Worm (Caenorhabditis elegans) whole organism, young adult: ENCODE data around the gene pho-9.
"Not testable (repeated sequence)": the region's sequence is repeated elsewhere in the genome, so short reads cannot be mapped to it uniquely, and the experiment has no call there.

Experiments
- C17E4.6 ChIP-seq: fragments of 200-800 bp; sonication (Bioruptor generic); IDR thresholded peaks from 2 replicates; pipeline ENCODE4 v1.3.6; 2022; ENCODE audit warnings: missing genetic modification reagents, missing genetic modification characterization, missing compliant biosample characterization
- F22D6.2 ChIP-seq: sonication (generic microtip); optimal IDR thresholded peaks from 2 replicates; lab custom pipeline; 2016; ENCODE audit warnings: mild to moderate bottlenecking, missing genetic modification characterization, missing compliant biosample characterization
- F37B4.10 ChIP-seq: fragments of 200-800 bp; sonication (Bioruptor generic); IDR thresholded peaks from 2 replicates; pipeline ENCODE4 v1.3.6; 2022; ENCODE audit warnings: missing genetic modification characterization, missing compliant biosample characterization
- F49E8.2 ChIP-seq: sonication (generic microtip); optimal IDR thresholded peaks from 3 replicates; lab custom pipeline; 2017; ENCODE audit warnings: missing genetic modification characterization, mild to moderate bottlenecking, missing compliant biosample characterization, antibody characterized with exemption, moderate library complexity; ENCODE audit not compliant: insufficient read depth
- F57A8.1 ChIP-seq: fragments of 200-800 bp; sonication (Bioruptor generic); optimal IDR thresholded peaks from 2 replicates; lab custom pipeline; 2018; ENCODE audit warnings: mild to moderate bottlenecking, missing genetic modification characterization, moderate library complexity, missing compliant biosample characterization
- Y56A3A.18 ChIP-seq: fragments of 200-800 bp; sonication (Bioruptor generic); IDR thresholded peaks from 2 replicates; pipeline ENCODE4 v1.3.6; 2022; ENCODE audit warnings: missing genetic modification reagents, missing genetic modification characterization, missing compliant biosample characterization
- Y95B8A.8 ChIP-seq: fragments of 200-800 bp; sonication (Bioruptor generic); IDR thresholded peaks from 2 replicates; pipeline ENCODE4 v1.3.6; 2022; ENCODE audit warnings: missing genetic modification reagents, missing genetic modification characterization, missing compliant biosample characterization
- ama-1 ChIP-seq, 3 experiments: fragments of 150-350 bp in 1 of 3; sonication (generic microtip) in 2 of 3; optimal IDR thresholded peaks; 2 replicates each; lab custom pipeline; 2014 to 2018; ENCODE audit warnings: missing biosample characterization in 2 of 3, missing genetic modification characterization in 2 of 3, missing genetic modification reagents in 2 of 3
- aptf-3 ChIP-seq: fragments of 200-800 bp; sonication (Bioruptor generic); IDR thresholded peaks from 2 replicates; pipeline ENCODE4 v1.3.6; 2022; ENCODE audit warnings: missing genetic modification characterization, missing compliant biosample characterization
- attf-3 ChIP-seq: fragments of 200-800 bp; sonication (Bioruptor generic); conservative IDR thresholded peaks from 2 replicates; pipeline ENCODE4 v1.3.6; 2022; ENCODE audit warnings: missing genetic modification reagents, missing genetic modification characterization, missing compliant biosample characterization
- bed-1 ChIP-seq: fragments of 200-800 bp; sonication (Bioruptor generic); IDR thresholded peaks from 2 replicates; pipeline ENCODE4 v1.3.6; 2022; ENCODE audit warnings: missing genetic modification reagents, missing genetic modification characterization, missing compliant biosample characterization
- ccch-3 ChIP-seq: fragments of 200-800 bp; sonication (Bioruptor generic); optimal IDR thresholded peaks from 2 replicates; lab custom pipeline; 2018; ENCODE audit warnings: mild to moderate bottlenecking, missing genetic modification characterization, missing compliant biosample characterization
- ceh-100 ChIP-seq: fragments of 200-800 bp; sonication (Bioruptor generic); IDR thresholded peaks from 2 replicates; pipeline ENCODE4 v1.3.6; 2022; ENCODE audit warnings: missing genetic modification reagents, missing genetic modification characterization, missing compliant biosample characterization
- ceh-27 ChIP-seq: fragments of 200-800 bp; sonication (Bioruptor generic); optimal IDR thresholded peaks from 2 replicates; lab custom pipeline; 2018; ENCODE audit warnings: mild to moderate bottlenecking, missing genetic modification characterization, moderate library complexity, missing compliant biosample characterization
- ceh-40 ChIP-seq: fragments of 200-800 bp; sonication (Bioruptor generic); IDR thresholded peaks from 2 replicates; pipeline ENCODE4 v1.3.6; 2022; ENCODE audit warnings: missing genetic modification characterization, missing compliant biosample characterization
- dox-1 ChIP-seq: fragments of 200-800 bp; sonication (Bioruptor generic); IDR thresholded peaks from 2 replicates; pipeline ENCODE4 v1.3.6; 2022; ENCODE audit warnings: missing genetic modification reagents, missing genetic modification characterization, missing compliant biosample characterization
- dpff-1 ChIP-seq: sonication (generic microtip); optimal IDR thresholded peaks from 2 replicates; lab custom pipeline; 2017; ENCODE audit warnings: mild to moderate bottlenecking, missing genetic modification characterization, missing compliant biosample characterization
- egl-18 ChIP-seq: fragments of 200-800 bp; sonication (Bioruptor generic); IDR thresholded peaks from 2 replicates; pipeline ENCODE4 v1.3.6; 2022; ENCODE audit warnings: missing genetic modification reagents, missing genetic modification characterization, missing compliant biosample characterization
- ets-4 ChIP-seq: fragments of 200-800 bp; sonication (Bioruptor generic); optimal IDR thresholded peaks from 2 replicates; lab custom pipeline; 2018; ENCODE audit warnings: mild to moderate bottlenecking, missing genetic modification characterization, missing compliant biosample characterization
- fkh-3 ChIP-seq: sonication (generic microtip); optimal IDR thresholded peaks from 2 replicates; lab custom pipeline; 2016; ENCODE audit warnings: mild to moderate bottlenecking, missing genetic modification characterization, missing compliant biosample characterization
- let-526 ChIP-seq: fragments of 200-800 bp; sonication (Bioruptor generic); IDR thresholded peaks from 2 replicates; pipeline ENCODE4 v1.3.6; 2022; ENCODE audit warnings: missing genetic modification reagents, missing genetic modification characterization, missing compliant biosample characterization
- let-607 ChIP-seq, 2 experiments: fragments of 200-800 bp in 1 of 2; sonication (Bioruptor generic) in 1 of 2; sonication (generic microtip) in 1 of 2; optimal IDR thresholded peaks; 2 replicates each; lab custom pipeline; 2016 to 2018; ENCODE audit warnings: mild to moderate bottlenecking in 2 of 2, missing compliant biosample characterization in 2 of 2, missing genetic modification characterization in 2 of 2, moderate library complexity in 2 of 2, missing genotype in 1 of 2
- lin-35 ChIP-seq, 3 experiments: fragments of 150-350 bp in 2 of 3; sonication (generic microtip) in 1 of 3; optimal IDR thresholded peaks; 2 replicates each; lab custom pipeline; 2014 to 2018; ENCODE audit warnings: missing biosample characterization in 3 of 3, missing genetic modification characterization in 3 of 3, missing genetic modification reagents in 3 of 3
- lin-40 ChIP-seq: sonication (generic microtip); optimal IDR thresholded peaks from 2 replicates; lab custom pipeline; 2016; ENCODE audit warnings: missing genetic modification characterization, mild to moderate bottlenecking, missing compliant biosample characterization, missing genotype, missing genetic modification reagents
- lin-54 ChIP-seq: fragments of 200-800 bp; sonication (Bioruptor generic); optimal IDR thresholded peaks from 2 replicates; lab custom pipeline; 2018; ENCODE audit warnings: mild to moderate bottlenecking, missing genetic modification characterization, missing compliant biosample characterization
- lir-1 ChIP-seq: fragments of 200-800 bp; sonication (Bioruptor generic); conservative IDR thresholded peaks from 2 replicates; pipeline ENCODE4 v1.3.6; 2022; ENCODE audit warnings: missing genetic modification reagents, missing genetic modification characterization, missing compliant biosample characterization
- lsy-27 ChIP-seq: sonication (generic microtip); optimal IDR thresholded peaks from 2 replicates; lab custom pipeline; 2017; ENCODE audit warnings: missing genetic modification characterization, mild to moderate bottlenecking, missing compliant biosample characterization, antibody characterized with exemption, missing genotype, borderline replicate concordance; ENCODE audit not compliant: insufficient read depth
- madf-6 ChIP-seq: fragments of 200-800 bp; sonication (Bioruptor generic); IDR thresholded peaks from 2 replicates; pipeline ENCODE4 v1.3.6; 2022; ENCODE audit warnings: missing genetic modification reagents, missing genetic modification characterization, missing compliant biosample characterization
- mel-28 ChIP-seq: sonication (generic microtip); optimal IDR thresholded peaks from 2 replicates; lab custom pipeline; 2016; ENCODE audit warnings: borderline replicate concordance, mild to moderate bottlenecking, missing genetic modification characterization, missing compliant biosample characterization
- mes-4 ChIP-seq: sonication (generic microtip); optimal IDR thresholded peaks from 2 replicates; lab custom pipeline; 2016; ENCODE audit warnings: missing genotype, missing genetic modification characterization, missing compliant biosample characterization
- mxl-1 ChIP-seq: sonication (generic microtip); optimal IDR thresholded peaks from 2 replicates; lab custom pipeline; 2016; ENCODE audit warnings: missing genetic modification characterization, missing compliant biosample characterization
- nfya-2 ChIP-seq: fragments of 200-800 bp; sonication (Bioruptor generic); IDR thresholded peaks from 2 replicates; pipeline ENCODE4 v1.3.6; 2022; ENCODE audit warnings: missing genetic modification reagents, missing genetic modification characterization, missing compliant biosample characterization
- nfyb-1 ChIP-seq: fragments of 200-800 bp; sonication (Bioruptor generic); IDR thresholded peaks from 2 replicates; pipeline ENCODE4 v1.3.6; 2022; ENCODE audit warnings: missing genetic modification reagents, missing genetic modification characterization, missing compliant biosample characterization
- nhr-90 ChIP-seq: sonication (generic microtip); optimal IDR thresholded peaks from 2 replicates; lab custom pipeline; 2016; ENCODE audit warnings: missing genotype, mild to moderate bottlenecking, missing genetic modification characterization, missing compliant biosample characterization
- rcor-1 ChIP-seq: fragments of 200-800 bp; sonication (Bioruptor generic); IDR thresholded peaks from 2 replicates; pipeline ENCODE4 v1.3.6; 2022; ENCODE audit warnings: missing genetic modification reagents, missing genetic modification characterization, missing compliant biosample characterization
- sdz-38 ChIP-seq: sonication (generic microtip); optimal IDR thresholded peaks from 2 replicates; lab custom pipeline; 2016; ENCODE audit warnings: missing genotype, missing genetic modification characterization, missing compliant biosample characterization
- snpc-4 ChIP-seq, 5 experiments: fragments of 150-350 bp in 1 of 5; sonication (generic microtip) in 4 of 5; optimal IDR thresholded peaks; 2 replicates each; lab custom pipeline; 2014 to 2018; ENCODE audit warnings: missing genetic modification characterization in 5 of 5, missing biosample characterization in 3 of 5, antibody characterized with exemption in 2 of 5, mild to moderate bottlenecking in 2 of 5, missing compliant biosample characterization in 2 of 5, missing genotype in 2 of 5, moderate library complexity in 2 of 5, missing genetic modification reagents in 1 of 5
- sptf-2 ChIP-seq: fragments of 200-800 bp; sonication (Bioruptor generic); optimal IDR thresholded peaks from 2 replicates; lab custom pipeline; 2018; ENCODE audit warnings: mild to moderate bottlenecking, missing genetic modification characterization, missing compliant biosample characterization
- tbp1 ChIP-seq: fragments of 200-800 bp; sonication (Bioruptor generic); optimal IDR thresholded peaks from 2 replicates; lab custom pipeline; 2018; ENCODE audit warnings: mild to moderate bottlenecking, missing genetic modification characterization, missing compliant biosample characterization
- tlf-1 ChIP-seq: fragments of 200-800 bp; sonication (Bioruptor generic); optimal IDR thresholded peaks from 2 replicates; lab custom pipeline; 2018; ENCODE audit warnings: mild to moderate bottlenecking, missing genetic modification characterization, missing compliant biosample characterization
- unc-62 ChIP-seq: fragments of 150-350 bp; optimal IDR thresholded peaks from 2 replicates; lab custom pipeline; 2014; ENCODE audit warnings: missing biosample characterization, missing genetic modification reagents, missing genetic modification characterization
- xnd-1 ChIP-seq: sonication (generic microtip); optimal IDR thresholded peaks from 2 replicates; lab custom pipeline; 2016; ENCODE audit warnings: missing genotype, missing genetic modification reagents, missing genetic modification characterization, missing compliant biosample characterization
- zim-3 ChIP-seq: sonication (generic microtip); optimal IDR thresholded peaks from 2 replicates; lab custom pipeline; 2017; ENCODE audit warnings: mild to moderate bottlenecking, missing genetic modification characterization, moderate library complexity, missing compliant biosample characterization
- ztf-18 ChIP-seq: sonication (generic microtip); optimal IDR thresholded peaks from 2 replicates; lab custom pipeline; 2016; ENCODE audit warnings: missing genotype, mild to moderate bottlenecking, missing genetic modification characterization, missing compliant biosample characterization
- ztf-25 ChIP-seq: fragments of 200-800 bp; sonication (Bioruptor generic); IDR thresholded peaks from 2 replicates; pipeline ENCODE4 v1.3.6; 2022; ENCODE audit warnings: missing genetic modification reagents, missing genetic modification characterization, missing compliant biosample characterization

pho-9 gene

DNA sequence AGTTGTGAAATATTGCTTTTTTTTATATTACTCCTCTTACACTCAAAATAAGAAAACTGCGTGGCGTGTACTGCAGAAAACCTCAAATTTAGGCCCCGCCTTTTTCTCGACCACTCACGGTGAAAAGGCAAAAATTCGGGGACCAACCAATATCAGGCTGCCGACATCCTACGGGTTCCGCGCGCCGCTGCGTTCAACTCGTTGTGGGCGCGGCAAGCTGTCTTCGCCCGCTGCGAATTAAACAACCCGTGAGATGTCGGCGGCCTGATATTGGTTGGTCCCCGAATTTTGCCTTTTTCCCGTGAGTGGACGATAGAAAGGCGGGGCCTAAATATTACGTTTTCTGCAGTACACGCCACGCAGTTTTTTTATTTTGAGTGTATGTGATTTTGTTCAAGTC is 36.8 kb upstream of the pho-9 start:
- TF ChIP-seq snpc-4 (GFP tag; optimal IDR thresholded peaks at IDR 0.05; lab: Kevin White, UChicago), result not testable (repeated sequence)
- TF ChIP-seq snpc-4 (tag; optimal IDR thresholded peaks at IDR 0.05; lab: Kevin White, UChicago), result peak in 1 of 4 experiments; percentile 78
- TF ChIP-seq, all 124 proteins: peak for 1; not testable (repeated sequence) for 123

DNA sequence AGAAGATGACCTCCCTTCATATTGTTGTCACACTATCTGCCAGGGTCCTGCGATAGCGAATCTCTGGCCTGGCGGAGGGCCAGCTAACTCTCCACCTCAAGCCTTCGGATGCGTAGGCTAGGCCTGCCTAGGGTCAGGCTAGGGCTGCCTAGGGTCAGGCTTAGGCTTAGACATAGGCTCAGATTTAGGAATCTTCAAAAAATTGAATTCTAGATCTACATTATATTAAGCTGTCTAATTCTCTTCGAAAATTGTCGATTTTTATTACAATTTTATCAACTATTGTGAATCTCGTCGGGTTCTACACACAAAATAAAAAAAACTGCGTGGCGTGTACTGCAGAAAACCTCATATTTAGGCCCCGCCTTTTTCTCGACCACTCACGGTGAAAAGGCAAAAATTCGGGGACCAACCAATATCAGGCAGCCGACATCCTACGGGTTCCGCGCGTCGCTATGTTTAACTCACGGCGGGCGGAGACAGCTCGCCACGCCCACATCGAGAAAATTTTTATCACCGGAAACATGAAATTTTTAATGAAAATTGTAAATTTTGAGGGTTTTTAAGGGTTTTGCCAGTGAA is 34.9 kb upstream of the pho-9 start:
- TF ChIP-seq ceh-27 (GFP tag; lab: Kevin White, UChicago), result no peak
- TF ChIP-seq ceh-100 (GFP tag; lab: Robert Waterston, UW), result no peak
- TF ChIP-seq F57A8.1 (GFP tag; lab: Kevin White, UChicago), result no peak
- no peak for TF ChIP-seq let-607 (tag; optimal IDR thresholded peaks at IDR 0.05; lab: Kevin White, UChicago)
- peak; percentile 70 for TF ChIP-seq dox-1 (GFP tag; lab: Robert Waterston, UW)
- TF ChIP-seq ztf-25 (GFP tag; lab: Robert Waterston, UW), result no peak
- peak; percentile 55 for TF ChIP-seq madf-6 (GFP tag; lab: Robert Waterston, UW)
- TF ChIP-seq ccch-3 (GFP tag; lab: Kevin White, UChicago), result no peak
- no peak for TF ChIP-seq attf-3
- TF ChIP-seq lin-40 (tag; lab: Kevin White, UChicago), result no peak
- no peak for TF ChIP-seq tlf-1 (GFP tag; lab: Kevin White, UChicago)
- no peak for TF ChIP-seq ztf-18
- no peak for TF ChIP-seq ama-1 (optimal IDR thresholded peaks at IDR 0.05; lab: Kevin White, UChicago)
- TF ChIP-seq ama-1 (GFP tag; optimal IDR thresholded peaks at IDR 0.05; lab: Kevin White, UChicago), result no peak
- TF ChIP-seq rcor-1 (GFP tag; lab: Robert Waterston, UW), result no peak
- TF ChIP-seq lin-35 (GFP tag; optimal IDR thresholded peaks at IDR 0.05; lab: Kevin White, UChicago), result no peak
- TF ChIP-seq lin-54 (GFP tag; lab: Kevin White, UChicago), result no peak
- TF ChIP-seq xnd-1 (tag; lab: Kevin White, UChicago), result peak; percentile 26
- TF ChIP-seq sdz-38 (tag; lab: Kevin White, UChicago), result no peak
- no peak for TF ChIP-seq zim-3 (tag; lab: Kevin White, UChicago)
- peak; percentile 23 for TF ChIP-seq tbp1
- no peak for TF ChIP-seq dpff-1
- TF ChIP-seq C17E4.6 (GFP tag; lab: Robert Waterston, UW), result no peak
- no peak for TF ChIP-seq ets-4 (GFP tag; lab: Kevin White, UChicago)
- no peak for TF ChIP-seq unc-62 (GFP tag; lab: Kevin White, UChicago)
- no peak for TF ChIP-seq F49E8.2
- TF ChIP-seq let-526, result no peak
- TF ChIP-seq mxl-1, result peak; percentile 13
- TF ChIP-seq F22D6.2, result no peak
- no peak for TF ChIP-seq nfyb-1 (GFP tag; lab: Robert Waterston, UW)
- TF ChIP-seq nhr-90 (tag; lab: Kevin White, UChicago), result no peak
- no peak for TF ChIP-seq bed-1
- no peak for TF ChIP-seq fkh-3 (tag; lab: Kevin White, UChicago)
- TF ChIP-seq lir-1 (GFP tag; lab: Robert Waterston, UW), result no peak
- TF ChIP-seq F37B4.10 (GFP tag; lab: Robert Waterston, UW), result no peak
- no peak for TF ChIP-seq aptf-3 (GFP tag; lab: Robert Waterston, UW)
- 0 out of 2 replicates have a peak, but pooled peaks have one; percentile 25 for TF ChIP-seq Y56A3A.18
- TF ChIP-seq ceh-40, result no peak
- TF ChIP-seq sptf-2, result no peak
- TF ChIP-seq nfya-2 (GFP tag; lab: Robert Waterston, UW), result no peak
- no peak for TF ChIP-seq mel-28 (tag; lab: Kevin White, UChicago)
- no peak for TF ChIP-seq Y95B8A.8 (GFP tag; lab: Robert Waterston, UW)
- no peak for TF ChIP-seq egl-18 (GFP tag; lab: Robert Waterston, UW)
- TF ChIP-seq lsy-27, result no peak
- no peak for TF ChIP-seq mes-4 (tag; lab: Kevin White, UChicago)
